Worm (Caenorhabditis elegans) whole organism, L4 larva: ENCODE results near the gene C12D8.9.

Source experiments
- mdl-1 ChIP-seq, 2 experiments: fragments of 150-350 bp in 1 of 2; sonication (generic microtip) in 1 of 2; optimal IDR thresholded peaks; 2 replicates each; lab custom pipeline; 2014 to 2017; ENCODE audit warnings: missing biosample characterization in 2 of 2, missing genetic modification characterization in 2 of 2
- ztf-11 ChIP-seq: fragments of 150-350 bp; optimal IDR thresholded peaks from 2 replicates; lab custom pipeline; 2014; ENCODE audit warnings: missing biosample characterization, missing genetic modification characterization

- TF ChIP-seq mdl-1 (tag; optimal IDR thresholded peaks at IDR 0.05; lab: Kevin White, UChicago): no peak
- TF ChIP-seq ztf-11: no peak
Observed at ce11 chrV:10280112-10280511, 37.1 kb upstream of the C12D8.9 start.
